Fruit fly (Drosophila melanogaster) whole organism, embryonic: ENCODE data around the gene TkR86C.

ENCODE experiments used
- Aef1 ChIP-seq: fragments of 200-800 bp; sonication (Bioruptor generic); IDR thresholded peaks from 3 replicates; pipeline ENCODE4 v1.3.6; 2022; ENCODE audit warnings: missing biosample characterization, missing genetic modification characterization
- CG10147 ChIP-seq: fragments of 200-800 bp; sonication (Bioruptor generic); optimal IDR thresholded peaks from 2 replicates; lab custom pipeline; 2019; ENCODE audit warnings: missing biosample characterization, mild to moderate bottlenecking, missing genetic modification characterization, moderate library complexity
- CG1024 ChIP-seq: fragments of 200-800 bp; sonication (Bioruptor generic); IDR thresholded peaks from 2 replicates; pipeline ENCODE4 v1.3.6; 2022; ENCODE audit warnings: missing biosample characterization, missing genetic modification characterization
- CG10565 ChIP-seq: fragments of 200-800 bp; sonication (Bioruptor generic); optimal IDR thresholded peaks from 3 replicates; lab custom pipeline; 2016; ENCODE audit warnings: missing biosample characterization, mild to moderate bottlenecking, missing genetic modification characterization
- CG10654 ChIP-seq: fragments of 200-800 bp; sonication (Bioruptor generic); optimal IDR thresholded peaks from 2 replicates; lab custom pipeline; 2016; ENCODE audit warnings: missing biosample characterization, missing genetic modification characterization
- CG10959 ChIP-seq: fragments of 200-800 bp; sonication (Bioruptor generic); IDR thresholded peaks from 2 replicates; pipeline ENCODE4 v1.3.6; 2022; ENCODE audit warnings: missing biosample characterization, missing genetic modification characterization
- CG10979 ChIP-seq: fragments of 200-800 bp; sonication (Bioruptor generic); optimal IDR thresholded peaks from 2 replicates; lab custom pipeline; 2018; ENCODE audit warnings: missing biosample characterization, mild to moderate bottlenecking, missing genetic modification characterization, moderate library complexity
- CG12236 ChIP-seq: fragments of 200-800 bp; sonication (Bioruptor generic); optimal IDR thresholded peaks from 2 replicates; lab custom pipeline; 2016; ENCODE audit warnings: missing biosample characterization, missing genetic modification characterization
- CG14441 ChIP-seq: fragments of 200-800 bp; sonication (Bioruptor generic); IDR thresholded peaks from 2 replicates; pipeline ENCODE4 v1.3.6; 2022; ENCODE audit warnings: missing biosample characterization, missing genetic modification characterization
- CG14860 ChIP-seq: fragments of 200-800 bp; sonication (Bioruptor generic); IDR thresholded peaks from 3 replicates; pipeline ENCODE4 v1.3.6; 2022; ENCODE audit warnings: missing biosample characterization, missing genetic modification characterization; ENCODE audit not compliant: partially characterized antibody
- CG1529 ChIP-seq: fragments of 200-800 bp; sonication (Bioruptor generic); optimal IDR thresholded peaks from 3 replicates; lab custom pipeline; 2018; ENCODE audit warnings: missing biosample characterization, missing genetic modification characterization
- CG17186 ChIP-seq: fragments of 200-800 bp; sonication (Bioruptor generic); optimal IDR thresholded peaks from 3 replicates; lab custom pipeline; 2017; ENCODE audit warnings: missing biosample characterization, missing genetic modification reagents, missing genetic modification characterization
- CG32767 ChIP-seq: fragments of 200-800 bp; sonication (Bioruptor generic); IDR thresholded peaks from 2 replicates; pipeline ENCODE4 v1.3.6; 2022; ENCODE audit warnings: missing biosample characterization, missing genetic modification characterization
- CG6765 ChIP-seq: fragments of 200-800 bp; sonication (Bioruptor generic); optimal IDR thresholded peaks from 3 replicates; lab custom pipeline; 2017; ENCODE audit warnings: missing biosample characterization, mild to moderate bottlenecking, missing genetic modification characterization
- CG6813 ChIP-seq: fragments of 200-800 bp; sonication (Bioruptor generic); optimal IDR thresholded peaks from 2 replicates; lab custom pipeline; 2017; ENCODE audit warnings: missing biosample characterization, missing genetic modification characterization, mild to moderate bottlenecking, moderate library complexity, missing genetic modification reagents
- CG8478 ChIP-seq: fragments of >200 bp; optimal IDR thresholded peaks from 2 replicates; lab custom pipeline; 2018
- CG8944 ChIP-seq: fragments of 200-800 bp; sonication (Bioruptor generic); optimal IDR thresholded peaks from 3 replicates; lab custom pipeline; 2016; ENCODE audit warnings: missing biosample characterization, missing genetic modification characterization
- Chrac-16 ChIP-seq: fragments of 200-800 bp; sonication (Bioruptor generic); optimal IDR thresholded peaks from 3 replicates; lab custom pipeline; 2016; ENCODE audit warnings: missing biosample characterization, missing genetic modification characterization
- D ChIP-seq, 2 experiments: fragments of 200-800 bp in 1 of 2; fragments of >200 bp in 1 of 2; sonication (Bioruptor generic) in 1 of 2; optimal IDR thresholded peaks; 2 replicates in 1 of 2; 3 replicates in 1 of 2; lab custom pipeline; 2017; ENCODE audit warnings: mild to moderate bottlenecking in 1 of 2, missing biosample characterization in 1 of 2, missing genetic modification characterization in 1 of 2, missing genetic modification reagents in 1 of 2
- ERR ChIP-seq: fragments of 200-800 bp; sonication (Bioruptor generic); optimal IDR thresholded peaks from 2 replicates; lab custom pipeline; 2016; ENCODE audit warnings: missing biosample characterization, missing genetic modification characterization
- HLH4C ChIP-seq: fragments of 200-800 bp; sonication (Bioruptor generic); IDR thresholded peaks from 3 replicates; pipeline ENCODE4 v1.3.6; 2022; ENCODE audit warnings: missing biosample characterization, missing genetic modification characterization; ENCODE audit not compliant: partially characterized antibody
- Hey ChIP-seq: fragments of 200-800 bp; sonication (Bioruptor generic); optimal IDR thresholded peaks from 3 replicates; lab custom pipeline; 2018; ENCODE audit warnings: missing biosample characterization, mild to moderate bottlenecking, missing genetic modification characterization
- Hsf ChIP-seq: fragments of 200-800 bp; sonication (Bioruptor generic); optimal IDR thresholded peaks from 3 replicates; lab custom pipeline; 2016; ENCODE audit warnings: missing biosample characterization, missing genetic modification characterization
- Kr ChIP-seq: fragments of 200-800 bp; sonication (Bioruptor generic); optimal IDR thresholded peaks from 2 replicates; lab custom pipeline; 2017; ENCODE audit warnings: missing biosample characterization, mild to moderate bottlenecking, missing genetic modification characterization
- Sox102F ChIP-seq: fragments of 200-800 bp; sonication (Bioruptor generic); optimal IDR thresholded peaks from 2 replicates; lab custom pipeline; 2018; ENCODE audit warnings: missing biosample characterization, mild to moderate bottlenecking, missing genetic modification characterization, moderate library complexity
- TFAM ChIP-seq: fragments of 200-800 bp; sonication (Bioruptor generic); optimal IDR thresholded peaks from 2 replicates; lab custom pipeline; 2017; ENCODE audit warnings: missing biosample characterization, missing genetic modification characterization, inconsistent platforms
- al ChIP-seq: fragments of 200-800 bp; sonication (Bioruptor generic); IDR thresholded peaks from 2 replicates; pipeline ENCODE4 v1.3.6; 2022; ENCODE audit warnings: missing biosample characterization, missing genetic modification characterization
- ash1 ChIP-seq: fragments of 200-800 bp; sonication (Bioruptor generic); optimal IDR thresholded peaks from 2 replicates; lab custom pipeline; 2018; ENCODE audit warnings: missing biosample characterization, mild to moderate bottlenecking, missing genetic modification characterization
- bowl ChIP-seq: fragments of 200-800 bp; sonication (Bioruptor generic); IDR thresholded peaks from 2 replicates; pipeline ENCODE4 v1.3.6; 2022; ENCODE audit warnings: missing biosample characterization, missing genetic modification characterization
- cas ChIP-seq: fragments of 200-800 bp; sonication (Bioruptor generic); IDR thresholded peaks from 2 replicates; pipeline ENCODE4 v1.3.6; 2022; ENCODE audit warnings: missing biosample characterization, missing genetic modification characterization
- chif ChIP-seq, 2 experiments: fragments of 200-800 bp; sonication (Bioruptor generic); optimal IDR thresholded peaks; 3 replicates each; lab custom pipeline; 2016; ENCODE audit warnings: missing biosample characterization in 2 of 2, missing genetic modification characterization in 2 of 2
- chinmo ChIP-seq: fragments of 200-800 bp; sonication (Bioruptor generic); IDR thresholded peaks from 4 replicates; pipeline ENCODE4 v1.3.6; 2022; ENCODE audit warnings: missing biosample characterization, missing genetic modification characterization; ENCODE audit not compliant: partially characterized antibody
- dmrt11E ChIP-seq: fragments of 200-800 bp; sonication (Bioruptor generic); optimal IDR thresholded peaks from 3 replicates; lab custom pipeline; 2018; ENCODE audit warnings: missing biosample characterization, mild to moderate bottlenecking, missing genetic modification characterization, moderate library complexity
- dpn ChIP-seq, 2 experiments: fragments of 200-800 bp; sonication (Bioruptor generic); optimal IDR thresholded peaks; 3 replicates each; lab custom pipeline; 2016; ENCODE audit warnings: missing biosample characterization in 2 of 2, missing genetic modification characterization in 2 of 2
- dysf ChIP-seq: fragments of 200-800 bp; sonication (Bioruptor generic); IDR thresholded peaks from 3 replicates; pipeline ENCODE4 v1.3.6; 2022; ENCODE audit warnings: missing biosample characterization, missing genetic modification characterization
- grau ChIP-seq: fragments of 200-800 bp; optimal IDR thresholded peaks from 3 replicates; lab custom pipeline; 2019; ENCODE audit warnings: missing biosample characterization, mild to moderate bottlenecking, missing genetic modification characterization, moderate library complexity
- grn ChIP-seq: fragments of 200-800 bp; sonication (Bioruptor generic); optimal IDR thresholded peaks from 3 replicates; lab custom pipeline; 2017; ENCODE audit warnings: missing biosample characterization, missing genetic modification characterization
- jumu ChIP-seq: fragments of 200-800 bp; sonication (Bioruptor generic); optimal IDR thresholded peaks from 3 replicates; lab custom pipeline; 2016; ENCODE audit warnings: missing biosample characterization, missing genetic modification characterization
- knrl ChIP-seq: fragments of 200-800 bp; sonication (Bioruptor generic); IDR thresholded peaks from 3 replicates; pipeline ENCODE4 v1.3.6; 2022; ENCODE audit warnings: missing biosample characterization, missing genetic modification characterization; ENCODE audit not compliant: partially characterized antibody
- lmd ChIP-seq: fragments of 200-800 bp; sonication (Bioruptor generic); IDR thresholded peaks from 2 replicates; pipeline ENCODE4 v1.3.6; 2022; ENCODE audit warnings: missing biosample characterization, missing genetic modification characterization
- nau ChIP-seq: fragments of 200-800 bp; sonication (Bioruptor generic); optimal IDR thresholded peaks from 3 replicates; lab custom pipeline; 2017; ENCODE audit warnings: missing biosample characterization, mild to moderate bottlenecking, missing genetic modification characterization, missing genetic modification reagents
- nerfin-2 ChIP-seq: fragments of 200-800 bp; sonication (Bioruptor generic); IDR thresholded peaks from 2 replicates; pipeline ENCODE4 v1.3.6; 2022; ENCODE audit warnings: missing biosample characterization, missing genetic modification characterization; ENCODE audit not compliant: partially characterized antibody
- otp ChIP-seq: fragments of 200-800 bp; sonication (Bioruptor generic); IDR thresholded peaks from 3 replicates; pipeline ENCODE4, ENCODE4 v1.3.6; 2022; ENCODE audit warnings: missing biosample characterization, missing genetic modification characterization
- pho ChIP-seq: fragments of 200-800 bp; sonication (Bioruptor generic); optimal IDR thresholded peaks from 2 replicates; lab custom pipeline; 2016; ENCODE audit warnings: missing biosample characterization, missing genetic modification characterization
- pita ChIP-seq: fragments of 200-800 bp; sonication (Bioruptor generic); optimal IDR thresholded peaks from 2 replicates; lab custom pipeline; 2017; ENCODE audit warnings: missing biosample characterization, mild to moderate bottlenecking, missing genetic modification characterization
- pzg ChIP-seq: fragments of 200-800 bp; sonication (Bioruptor generic); optimal IDR thresholded peaks from 3 replicates; lab custom pipeline; 2018; ENCODE audit warnings: missing biosample characterization, mild to moderate bottlenecking, missing genetic modification characterization, moderate library complexity
- run ChIP-seq: fragments of 200-800 bp; sonication (Bioruptor generic); optimal IDR thresholded peaks from 3 replicates; lab custom pipeline; 2018; ENCODE audit warnings: missing biosample characterization, mild to moderate bottlenecking, missing genetic modification characterization
- slou ChIP-seq: fragments of 200-800 bp; sonication (Bioruptor generic); optimal IDR thresholded peaks from 3 replicates; lab custom pipeline; 2016; ENCODE audit warnings: missing biosample characterization, missing genetic modification characterization
- sug ChIP-seq: fragments of 200-800 bp; optimal IDR thresholded peaks from 2 replicates; lab custom pipeline; 2019; ENCODE audit warnings: missing biosample characterization, mild to moderate bottlenecking, missing genetic modification characterization, moderate library complexity
- tgo ChIP-seq: fragments of 200-800 bp; sonication (Bioruptor generic); IDR thresholded peaks from 3 replicates; pipeline ENCODE4 v1.3.6; 2022; ENCODE audit warnings: missing biosample characterization, missing genetic modification characterization
- trem ChIP-seq: fragments of 200-800 bp; optimal IDR thresholded peaks from 3 replicates; lab custom pipeline; 2019; ENCODE audit warnings: missing biosample characterization, mild to moderate bottlenecking, missing genetic modification characterization, moderate library complexity

Gene TkR86C

DNA sequence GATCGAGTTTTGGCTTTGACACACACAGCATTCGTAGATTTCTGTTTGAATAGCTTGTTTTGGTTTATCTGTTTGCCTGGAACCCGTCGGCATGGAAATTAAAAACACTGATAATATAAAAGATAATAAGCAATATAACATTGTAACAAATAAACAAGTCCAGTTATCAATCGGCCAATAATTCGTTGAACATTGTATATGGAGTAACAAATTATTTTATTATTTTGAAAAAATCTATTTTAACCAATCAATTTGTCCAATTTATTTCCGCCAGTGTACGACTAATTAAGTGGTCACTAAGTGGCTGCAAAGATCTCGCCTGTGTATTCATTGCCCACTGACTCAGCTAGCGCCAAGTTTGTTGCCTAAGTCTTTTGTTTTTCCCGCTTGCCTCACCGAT, 62.2 kb downstream of the TkR86C start (continued):
- TF ChIP-seq pho, result no peak
- TF ChIP-seq CG6813, result peak; percentile 21
- peak; percentile 15 for TF ChIP-seq Hsf
- no peak for TF ChIP-seq CG10959 (GFP tag; lab: Robert Waterston, UW)
- no peak for TF ChIP-seq run
- TF ChIP-seq CG1529, result no peak
- TF ChIP-seq CG32767 (GFP tag; lab: Robert Waterston, UW), result no peak
- TF ChIP-seq Chrac-16, result peak; percentile 18
- no peak for TF ChIP-seq Kr (GFP tag; lab: Kevin White, UChicago)
- peak; percentile 63; the same call in 2 of the 3 replicates for TF ChIP-seq tgo (GFP tag; lab: Robert Waterston, UW)
- no peak for TF ChIP-seq D (optimal IDR thresholded peaks at IDR 0.05; lab: Kevin White, UChicago)
- no peak for TF ChIP-seq D (GFP tag; optimal IDR thresholded peaks at IDR 0.05; lab: Kevin White, UChicago)
- no peak for TF ChIP-seq nau (GFP tag; lab: Kevin White, UChicago)
- no peak for TF ChIP-seq jumu
- TF ChIP-seq CG14441 (GFP tag; lab: Robert Waterston, UW), result peak; percentile 53
- TF ChIP-seq lmd, result peak; percentile 50; the same call in 1 of the 2 replicates
- no peak for TF ChIP-seq CG17186 (GFP tag; lab: Kevin White, UChicago)
- no peak for TF ChIP-seq pzg
- TF ChIP-seq ash1 (GFP tag; lab: Kevin White, UChicago), result no peak
- TF ChIP-seq pita (GFP tag; lab: Kevin White, UChicago), result no peak
- peak; percentile 4 for TF ChIP-seq sug (tag; lab: Kevin White, UChicago)
- no peak for TF ChIP-seq CG10565 (GFP tag; lab: Kevin White, UChicago)
- no peak for TF ChIP-seq bowl
- no peak for TF ChIP-seq nerfin-2 (GFP tag; lab: Robert Waterston, UW)
- peak; percentile 46 for TF ChIP-seq CG10147 (GFP tag; lab: Kevin White, UChicago)
- no peak for TF ChIP-seq chinmo (GFP tag; lab: Robert Waterston, UW)
- no peak for TF ChIP-seq CG10654
- TF ChIP-seq dmrt11E (tag; lab: Kevin White, UChicago), result no peak
- no peak for TF ChIP-seq CG6765 (GFP tag; lab: Kevin White, UChicago)
- TF ChIP-seq chif (GFP tag; optimal IDR thresholded peaks at IDR 0.05; lab: Kevin White, UChicago), result no peak
- no peak for TF ChIP-seq CG8478 (lab: Kevin White, UChicago)
- TF ChIP-seq dysf (GFP tag; lab: Robert Waterston, UW), result peak; percentile 80
- TF ChIP-seq slou (GFP tag; lab: Kevin White, UChicago), result no peak
- TF ChIP-seq knrl (GFP tag; lab: Robert Waterston, UW), result no peak; the same call in 2 of the 3 replicates
- no peak for TF ChIP-seq CG14860 (GFP tag; lab: Robert Waterston, UW)
- peak; percentile 28 for TF ChIP-seq Sox102F
- TF ChIP-seq otp (GFP tag; lab: Robert Waterston, UW), result peak; percentile 43; the same call in 1 of the 3 replicates
- no peak for TF ChIP-seq CG8944 (GFP tag; lab: Kevin White, UChicago)
- TF ChIP-seq CG1024, result no peak
- no peak for TF ChIP-seq ERR (GFP tag; lab: Kevin White, UChicago)
- peak; percentile 73 for TF ChIP-seq al (GFP tag; lab: Robert Waterston, UW)
- TF ChIP-seq dpn (GFP tag; optimal IDR thresholded peaks at IDR 0.05; lab: Kevin White, UChicago), result peak; percentile 17 to 28
- peak; percentile 21; the same call in 1 of the 3 replicates for TF ChIP-seq Aef1
- no peak for TF ChIP-seq HLH4C (GFP tag; lab: Robert Waterston, UW)
- no peak for TF ChIP-seq TFAM (GFP tag; lab: Kevin White, UChicago)
- TF ChIP-seq CG12236 (GFP tag; lab: Kevin White, UChicago), result no peak
- no peak for TF ChIP-seq Hey (tag; lab: Kevin White, UChicago)
- TF ChIP-seq grn (GFP tag; lab: Kevin White, UChicago), result no peak
- no peak for TF ChIP-seq trem
- peak; percentile 70 for TF ChIP-seq grau (tag; lab: Kevin White, UChicago)
- TF ChIP-seq CG10979 (tag; lab: Kevin White, UChicago), result peak; percentile 33
- peak; percentile 43; the same call in 1 of the 2 replicates for TF ChIP-seq cas
